Worm (Caenorhabditis elegans) whole organism, L1 larva: ENCODE results near the gene erfa-1.

ENCODE experiments used
- ceh-63 ChIP-seq: fragments of 200-800 bp; sonication (Bioruptor generic); optimal IDR thresholded peaks from 2 replicates; lab custom pipeline; 2018; ENCODE audit warnings: mild to moderate bottlenecking, missing genetic modification characterization, missing compliant biosample characterization
- ces-1 ChIP-seq: fragments of 150-350 bp; optimal IDR thresholded peaks from 2 replicates; lab custom pipeline; 2014; ENCODE audit warnings: missing biosample characterization, missing genetic modification reagents, missing genetic modification characterization
- dpl-1 ChIP-seq, 3 experiments: fragments of 150-350 bp in 2 of 3; sonication (generic microtip) in 1 of 3; optimal IDR thresholded peaks; 2 replicates each; lab custom pipeline; 2014 to 2017; ENCODE audit warnings: missing biosample characterization in 3 of 3, missing genetic modification characterization in 3 of 3, missing genetic modification reagents in 3 of 3
- fos-1 ChIP-seq: fragments of 150-350 bp; optimal IDR thresholded peaks from 2 replicates; lab custom pipeline; 2014; ENCODE audit warnings: missing biosample characterization, missing genetic modification characterization
- lin-14 ChIP-seq: fragments of 200-800 bp; sonication (Bioruptor generic); optimal IDR thresholded peaks from 2 replicates; lab custom pipeline; 2018; ENCODE audit warnings: mild to moderate bottlenecking, missing genetic modification characterization, moderate library complexity, missing compliant biosample characterization
- lin-39 ChIP-seq: fragments of 150-350 bp; optimal IDR thresholded peaks from 2 replicates; lab custom pipeline; 2014; ENCODE audit warnings: missing biosample characterization, missing genetic modification reagents, missing genetic modification characterization
- nhr-20 ChIP-seq: sonication (generic microtip); optimal IDR thresholded peaks from 2 replicates; lab custom pipeline; 2016; ENCODE audit warnings: mild to moderate bottlenecking, missing genetic modification characterization, missing compliant biosample characterization
- nhr-90 ChIP-seq: sonication (generic microtip); optimal IDR thresholded peaks from 2 replicates; lab custom pipeline; 2016; ENCODE audit warnings: mild to moderate bottlenecking, missing genetic modification characterization, missing compliant biosample characterization; ENCODE audit not compliant: poor library complexity
- tbx-2 ChIP-seq: sonication (generic microtip); optimal IDR thresholded peaks from 2 replicates; lab custom pipeline; 2016; ENCODE audit warnings: missing genetic modification characterization, missing compliant biosample characterization
- unc-98 ChIP-seq: fragments of 200-800 bp; sonication (Bioruptor generic); IDR thresholded peaks from 2 replicates; pipeline ENCODE4 v1.3.6; 2022; ENCODE audit warnings: missing genetic modification characterization, missing compliant biosample characterization
- ztf-11 ChIP-seq, 2 experiments: sonication (generic microtip); optimal IDR thresholded peaks; 2 replicates each; lab custom pipeline; 2016 to 2017; ENCODE audit warnings: missing genetic modification characterization in 2 of 2, missing biosample characterization in 1 of 2, missing compliant biosample characterization in 1 of 2

ce11 chrV:6390163-6390562, 43.8 kb upstream of the erfa-1 start, which contains the start of gene F57F4.1:
- no peak for TF ChIP-seq nhr-20 (tag; lab: Kevin White, UChicago)
- no peak for TF ChIP-seq lin-39 (tag; lab: Kevin White, UChicago)
- no peak for TF ChIP-seq fos-1 (tag; lab: Kevin White, UChicago)
- TF ChIP-seq ztf-11 (tag; optimal IDR thresholded peaks at IDR 0.05; lab: Kevin White, UChicago) = no peak
- TF ChIP-seq ceh-63 (GFP tag; lab: Kevin White, UChicago) = no peak
- TF ChIP-seq nhr-90 (tag; lab: Kevin White, UChicago) = no peak
- no peak for TF ChIP-seq tbx-2 (tag; lab: Kevin White, UChicago)
- no peak for TF ChIP-seq lin-14 (GFP tag; lab: Kevin White, UChicago)
- no peak for TF ChIP-seq ces-1 (GFP tag; lab: Kevin White, UChicago)
- no peak for TF ChIP-seq unc-98 (GFP tag; lab: Robert Waterston, UW)
- no peak for TF ChIP-seq dpl-1 (GFP tag; optimal IDR thresholded peaks at IDR 0.05; lab: Kevin White, UChicago)
